Worm (Caenorhabditis elegans): Measurements from ENCODE around the gene C23H3.9.

DNA sequence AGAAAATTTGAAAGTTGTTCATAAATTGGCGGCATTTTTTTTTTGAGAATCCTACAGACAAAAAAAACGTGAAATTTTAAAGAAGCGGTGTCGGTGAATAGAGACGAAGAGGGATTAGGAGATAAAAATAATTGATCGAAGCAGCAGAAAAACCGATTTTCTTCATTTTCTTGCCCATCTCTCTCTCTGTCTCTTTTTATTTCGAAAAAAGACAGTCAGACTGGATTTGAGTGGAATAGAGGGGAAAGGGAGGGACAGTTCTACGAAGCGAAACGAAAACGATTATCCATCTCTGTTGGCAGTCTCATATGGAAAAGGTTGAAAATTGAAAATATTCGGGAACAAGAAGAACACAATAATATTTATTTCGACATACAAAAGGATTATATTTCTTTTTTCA is 49.5 kb downstream of the C23H3.9 start:
- TF ChIP-seq blmp-1 (tag; optimal IDR thresholded peaks at IDR 0.05; ENCODE audit: insufficient read depth) (no peak), nhr-6 (tag; optimal IDR thresholded peaks at IDR 0.05) (peak; percentile 91), nhr-11 (tag; optimal IDR thresholded peaks at IDR 0.05) (no peak), skn-1 (tag; optimal IDR thresholded peaks at IDR 0.05) (no peak), elt-1 (tag; optimal IDR thresholded peaks at IDR 0.05) (no peak), unc-62 (GFP tag; optimal IDR thresholded peaks at IDR 0.05) (no peak), R02D3.7 (tag; optimal IDR thresholded peaks at IDR 0.05) (no peak), ama-1 (optimal IDR thresholded peaks at IDR 0.05) (no peak), fos-1 (tag; optimal IDR thresholded peaks at IDR 0.05) (no peak), mab-5 (tag; optimal IDR thresholded peaks at IDR 0.05) (no peak)
